Fruit fly (Drosophila melanogaster): ENCODE data around the gene bor.

The bor gene

DNA sequence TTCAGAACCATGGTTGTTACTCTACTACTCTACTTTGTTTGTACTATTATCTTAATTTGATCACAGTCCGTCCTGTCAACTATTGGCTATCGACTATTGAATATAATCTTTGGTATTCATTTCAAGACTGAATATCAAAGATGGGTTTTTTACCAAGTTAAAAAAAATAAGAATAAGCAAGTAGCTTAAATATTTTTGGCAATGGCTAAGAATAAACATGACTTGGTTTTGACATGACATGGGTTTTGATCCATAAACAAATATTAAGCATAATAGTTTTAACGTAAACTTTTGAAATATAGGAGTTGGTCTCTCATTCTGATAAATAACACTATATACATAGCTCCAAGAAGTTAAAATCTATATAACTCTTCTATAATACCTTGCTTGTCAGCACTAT, 22.1 kb downstream of the bor start:
- no peak for TF ChIP-seq Sin3A (optimal IDR thresholded peaks at IDR 0.05)
- TF ChIP-seq psq (optimal IDR thresholded peaks at IDR 0.05): no peak
- TF ChIP-seq h (optimal IDR thresholded peaks at IDR 0.05): no peak
- TF ChIP-seq insv (optimal IDR thresholded peaks at IDR 0.05): no peak
- TF ChIP-seq ttk (optimal IDR thresholded peaks at IDR 0.05): no peak
- TF ChIP-seq Myc (optimal IDR thresholded peaks at IDR 0.05): no peak

DNA sequence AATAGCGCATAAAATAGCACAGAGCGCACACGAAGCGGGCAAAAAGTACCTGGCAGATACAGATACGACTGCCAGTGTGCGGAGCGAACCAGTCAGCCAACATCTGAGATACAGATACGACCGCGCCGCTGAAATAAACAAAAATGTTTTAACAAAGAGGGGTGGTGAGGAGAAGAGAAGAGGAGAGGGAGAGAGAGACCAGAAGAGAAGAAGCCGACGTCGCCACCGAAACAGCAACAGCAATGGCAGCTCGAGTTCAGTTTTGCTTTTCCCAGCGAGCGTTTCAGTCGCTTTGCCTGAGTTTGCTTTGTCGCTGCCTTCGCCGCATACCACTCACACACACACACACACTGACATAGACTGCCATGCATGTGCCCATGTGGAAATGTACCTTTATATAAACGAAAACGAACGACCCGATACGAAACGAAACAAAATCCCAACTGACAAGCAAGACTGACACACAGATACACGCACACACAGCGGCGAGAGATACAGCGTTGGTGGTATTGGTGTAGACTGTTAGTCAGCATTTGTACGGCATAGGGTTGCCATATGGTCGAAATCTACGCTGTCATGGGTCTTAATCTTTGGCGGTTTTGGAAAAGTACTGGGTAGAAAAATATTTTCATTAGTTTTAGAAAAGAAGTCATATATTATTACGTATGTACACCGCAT, 22.7 kb downstream of the bor start:
- no peak for TF ChIP-seq h (optimal IDR thresholded peaks at IDR 0.05)
- no peak for TF ChIP-seq Myc (optimal IDR thresholded peaks at IDR 0.05)
- no peak for TF ChIP-seq psq (optimal IDR thresholded peaks at IDR 0.05)
- TF ChIP-seq ttk (optimal IDR thresholded peaks at IDR 0.05): no peak
- no peak for TF ChIP-seq insv (optimal IDR thresholded peaks at IDR 0.05)

DNA sequence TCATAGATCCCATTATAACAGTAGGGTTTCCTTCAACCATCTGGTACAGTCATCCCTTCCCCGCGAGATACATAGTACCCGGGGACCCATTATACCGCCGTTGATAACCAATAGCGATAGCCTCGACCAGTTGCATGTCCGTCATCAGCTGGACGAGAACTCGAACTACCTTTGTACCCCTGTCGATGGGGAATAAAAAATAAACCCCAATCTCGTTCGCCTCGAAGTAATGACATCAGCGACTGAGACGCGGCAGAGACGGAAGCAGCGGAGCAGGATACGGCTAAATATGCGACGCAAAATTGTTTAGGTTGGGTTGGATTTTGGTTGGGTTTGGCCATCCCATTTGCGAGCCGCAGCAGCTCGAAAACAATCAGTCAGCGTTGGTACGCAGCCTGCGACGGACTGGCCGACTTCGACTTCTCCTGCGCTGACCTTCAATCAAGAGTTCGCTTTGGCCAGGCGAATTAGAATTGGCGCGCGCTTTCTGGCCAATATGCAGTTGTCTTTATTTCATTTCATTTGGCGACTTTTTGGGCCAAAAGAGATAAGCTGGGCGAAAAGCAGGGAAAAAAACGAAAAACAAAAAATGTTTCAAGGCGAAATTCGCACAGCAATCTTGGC, 23.3 kb downstream of the bor start:
- TF ChIP-seq h (optimal IDR thresholded peaks at IDR 0.05) (no peak), Sin3A (optimal IDR thresholded peaks at IDR 0.05) (no peak), insv (optimal IDR thresholded peaks at IDR 0.05) (no peak), psq (optimal IDR thresholded peaks at IDR 0.05) (no peak), ttk (optimal IDR thresholded peaks at IDR 0.05) (no peak), Myc (optimal IDR thresholded peaks at IDR 0.05) (no peak)

DNA sequence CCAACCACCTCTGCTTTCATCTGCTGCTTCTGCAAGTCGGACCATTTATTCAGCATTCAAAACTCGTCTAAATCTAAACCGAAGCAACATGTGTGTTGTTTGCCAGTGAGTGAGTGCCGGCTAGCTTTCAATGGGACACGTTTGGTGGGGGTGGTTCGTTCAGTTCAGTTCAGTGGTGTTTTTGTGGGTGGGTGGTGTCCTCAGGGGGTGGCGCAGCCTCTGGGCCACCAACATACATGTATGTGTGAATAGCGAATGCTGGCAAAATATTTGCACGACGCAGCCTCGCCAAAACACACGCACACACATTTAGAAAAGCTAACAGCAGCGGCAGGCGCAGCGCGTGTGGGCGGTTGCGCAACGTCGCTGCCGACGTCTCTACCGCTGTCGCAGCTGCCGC, 24.6 kb downstream of the bor start:
- no peak for TF ChIP-seq Sin3A (optimal IDR thresholded peaks at IDR 0.05)
- TF ChIP-seq insv (optimal IDR thresholded peaks at IDR 0.05): no peak
- TF ChIP-seq ttk (optimal IDR thresholded peaks at IDR 0.05): no peak
- TF ChIP-seq Myc (optimal IDR thresholded peaks at IDR 0.05): no peak
- TF ChIP-seq psq (optimal IDR thresholded peaks at IDR 0.05): no peak
- TF ChIP-seq h (optimal IDR thresholded peaks at IDR 0.05): no peak

DNA sequence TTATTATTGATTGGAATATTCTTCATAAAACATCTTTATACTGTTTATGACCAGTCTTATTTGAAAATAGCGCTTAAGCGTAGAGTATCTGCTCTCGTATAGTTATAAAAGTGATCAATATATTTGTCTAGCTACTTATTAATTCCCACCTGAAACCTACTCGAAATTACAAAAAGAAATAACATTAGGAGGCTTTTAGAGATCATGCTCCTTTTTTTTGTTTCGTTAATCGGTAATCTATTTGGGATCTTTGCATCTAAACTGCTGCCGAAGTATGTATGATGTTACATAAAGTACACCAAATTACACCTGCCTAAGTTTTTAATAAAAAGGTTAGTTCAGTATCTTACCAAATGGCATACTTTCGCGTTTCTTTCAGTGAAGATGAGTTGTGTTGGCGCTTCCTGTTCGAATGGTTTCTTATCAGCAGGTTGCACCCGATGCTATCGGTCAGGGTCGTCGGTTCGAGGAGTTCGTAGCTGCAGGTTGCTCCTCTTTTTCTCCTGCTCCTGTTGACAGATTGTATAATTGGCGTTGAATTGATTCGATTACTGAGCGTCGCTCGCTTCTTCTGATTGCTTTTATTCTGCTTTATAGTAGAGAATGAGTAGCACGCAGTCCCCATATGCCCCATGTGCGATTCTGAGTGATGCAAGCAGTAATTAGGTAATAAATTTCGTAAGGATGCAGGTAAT, 25.8 kb downstream of the bor start:
- TF ChIP-seq ttk (optimal IDR thresholded peaks at IDR 0.05) (no peak), Myc (optimal IDR thresholded peaks at IDR 0.05) (no peak), h (optimal IDR thresholded peaks at IDR 0.05) (no peak), Sin3A (optimal IDR thresholded peaks at IDR 0.05) (no peak), psq (optimal IDR thresholded peaks at IDR 0.05) (no peak), insv (optimal IDR thresholded peaks at IDR 0.05) (no peak)

DNA sequence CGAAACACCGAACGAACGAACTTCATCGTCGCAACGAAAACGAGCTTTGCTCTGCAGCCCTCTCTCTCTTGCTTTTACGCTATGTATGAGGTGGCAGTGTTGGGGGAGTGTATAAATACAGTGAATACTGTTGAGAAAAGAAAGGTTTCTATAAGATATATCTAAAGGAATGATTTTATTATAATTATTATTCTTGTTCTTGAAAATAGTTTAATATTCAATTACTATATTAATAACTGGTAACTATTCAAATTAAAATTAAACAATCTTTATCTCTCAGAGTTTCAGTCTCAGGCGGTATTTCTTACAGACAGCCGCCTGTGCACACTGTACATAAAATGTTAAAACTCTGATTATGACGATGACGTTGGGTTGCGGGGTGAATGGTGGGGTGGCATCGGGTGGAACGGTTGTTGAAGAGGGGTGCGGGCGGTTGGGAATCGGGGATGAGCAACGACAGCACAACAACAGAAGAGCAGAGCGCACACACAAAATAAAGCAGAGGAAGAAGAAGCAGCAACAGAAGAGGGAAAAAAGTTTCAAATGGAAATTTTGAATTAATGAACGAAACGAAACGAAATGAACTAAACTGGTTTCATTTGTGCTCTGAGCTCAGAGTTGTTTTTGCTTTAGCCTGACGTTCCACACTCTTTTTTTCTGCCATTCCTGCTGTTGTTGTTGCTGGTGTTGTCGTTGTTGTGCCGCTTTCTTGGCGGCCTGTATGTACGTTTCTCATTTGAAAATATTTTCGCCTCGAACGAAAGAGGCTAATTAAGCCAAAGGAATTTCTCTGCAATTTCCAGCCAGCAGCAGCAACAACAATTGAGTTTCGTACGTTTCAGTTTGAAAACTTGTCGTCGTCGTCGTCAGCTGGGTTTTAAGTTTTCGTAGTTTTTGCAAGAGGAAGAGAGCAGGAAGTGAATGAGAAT, 26.9 kb downstream of the bor start:
- TF ChIP-seq insv (optimal IDR thresholded peaks at IDR 0.05): no peak
- no peak for TF ChIP-seq ttk (optimal IDR thresholded peaks at IDR 0.05)
- no peak for TF ChIP-seq Sin3A (optimal IDR thresholded peaks at IDR 0.05)
- no peak for TF ChIP-seq Myc (optimal IDR thresholded peaks at IDR 0.05)
- TF ChIP-seq h (optimal IDR thresholded peaks at IDR 0.05): no peak
- TF ChIP-seq psq (optimal IDR thresholded peaks at IDR 0.05): no peak

DNA sequence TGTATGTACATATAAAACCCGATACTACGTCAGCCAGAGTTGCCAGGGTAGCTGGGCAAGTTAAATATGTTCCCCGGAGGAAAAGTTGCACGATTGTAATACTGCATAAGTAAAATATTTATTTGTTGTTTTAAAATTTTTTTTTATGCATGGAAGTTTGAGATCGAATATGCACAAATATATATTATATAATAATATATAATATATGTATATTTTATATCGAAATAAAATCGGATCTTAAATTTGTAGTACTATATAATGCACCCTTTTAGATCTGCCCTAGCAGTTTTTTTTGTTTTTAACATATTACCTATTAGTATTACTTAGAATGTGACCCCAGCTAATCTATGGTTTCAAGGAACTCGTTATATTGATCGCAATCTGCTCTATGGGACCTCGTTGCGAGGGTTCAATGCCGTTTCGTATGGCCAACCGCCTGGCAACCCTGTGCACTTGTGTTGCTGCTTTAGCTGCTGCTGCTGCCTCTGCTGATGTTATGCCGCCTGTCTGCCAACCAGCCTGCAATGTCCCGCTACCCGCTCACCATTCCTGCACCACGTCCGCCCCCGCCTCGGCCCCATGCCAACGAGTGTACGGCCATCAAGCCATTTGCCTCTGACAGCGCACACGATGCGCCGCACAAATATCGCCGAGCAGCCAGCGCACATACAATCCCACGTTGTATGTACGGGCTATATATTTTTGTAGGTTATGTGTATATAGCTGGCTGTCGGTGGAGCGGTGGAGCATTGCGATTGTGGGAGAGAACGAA, 27.8 kb downstream of the bor start:
- no peak for TF ChIP-seq insv (optimal IDR thresholded peaks at IDR 0.05)
- no peak for TF ChIP-seq Sin3A (optimal IDR thresholded peaks at IDR 0.05)

DNA sequence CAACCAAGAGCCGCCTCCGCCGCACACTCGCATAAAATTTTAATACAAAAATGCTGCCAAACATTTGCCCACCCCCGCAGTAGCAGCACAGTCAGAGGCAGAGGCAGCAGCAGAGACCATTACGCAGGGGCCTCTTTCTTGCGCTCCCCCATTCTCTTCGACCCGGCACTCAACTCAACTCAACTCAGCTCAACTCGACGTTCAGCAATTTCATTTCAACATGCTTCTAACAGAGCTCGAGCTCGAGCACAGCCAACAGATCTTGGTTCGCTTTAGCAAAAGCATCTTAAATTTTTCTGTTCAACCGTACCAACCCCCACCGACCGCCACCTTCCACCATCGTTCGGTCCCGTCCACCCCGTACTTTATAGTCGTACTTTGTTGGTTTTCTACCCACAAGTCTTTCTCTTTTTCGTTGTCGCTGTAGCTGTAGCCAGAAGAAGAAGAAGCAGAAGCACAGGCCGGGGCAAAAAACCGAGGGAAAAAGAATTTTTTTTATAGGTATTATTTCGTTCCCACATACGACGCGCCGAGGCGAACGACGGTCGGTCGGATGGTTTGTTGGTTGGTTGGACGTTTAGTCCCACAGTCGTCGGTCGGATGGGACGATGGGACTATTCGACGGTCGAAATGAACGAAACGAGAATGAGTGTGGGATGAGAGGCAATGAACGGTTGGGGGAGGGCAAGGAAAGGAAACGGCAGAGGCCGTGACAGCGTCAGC, 28.5 kb downstream of the bor start:
- TF ChIP-seq insv (optimal IDR thresholded peaks at IDR 0.05) (no peak), ttk (optimal IDR thresholded peaks at IDR 0.05) (no peak), h (optimal IDR thresholded peaks at IDR 0.05) (no peak)

DNA sequence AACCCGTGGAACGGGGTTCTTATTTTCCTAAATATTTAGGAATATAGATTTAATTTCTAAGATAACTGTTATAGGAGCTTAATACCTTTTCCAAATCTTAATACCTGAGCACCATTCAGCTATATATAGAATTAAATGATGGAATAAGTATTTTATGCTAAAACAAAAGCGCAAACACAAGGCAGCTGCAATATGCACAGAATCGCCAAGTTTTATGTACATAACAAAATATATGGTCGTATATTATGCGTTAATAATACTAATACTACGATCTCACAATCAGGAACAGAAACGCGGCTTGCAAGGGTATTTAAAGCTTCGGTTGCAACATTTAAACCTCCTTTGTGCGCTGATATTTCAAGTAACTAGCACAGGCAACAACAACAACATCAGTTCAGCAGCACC, 29.2 kb downstream of the bor start:
- no peak for TF ChIP-seq h (optimal IDR thresholded peaks at IDR 0.05)
- TF ChIP-seq psq (optimal IDR thresholded peaks at IDR 0.05): no peak
- no peak for TF ChIP-seq Myc (optimal IDR thresholded peaks at IDR 0.05)
- TF ChIP-seq insv (optimal IDR thresholded peaks at IDR 0.05): no peak
- TF ChIP-seq ttk (optimal IDR thresholded peaks at IDR 0.05): no peak
- TF ChIP-seq Sin3A (optimal IDR thresholded peaks at IDR 0.05): no peak

DNA sequence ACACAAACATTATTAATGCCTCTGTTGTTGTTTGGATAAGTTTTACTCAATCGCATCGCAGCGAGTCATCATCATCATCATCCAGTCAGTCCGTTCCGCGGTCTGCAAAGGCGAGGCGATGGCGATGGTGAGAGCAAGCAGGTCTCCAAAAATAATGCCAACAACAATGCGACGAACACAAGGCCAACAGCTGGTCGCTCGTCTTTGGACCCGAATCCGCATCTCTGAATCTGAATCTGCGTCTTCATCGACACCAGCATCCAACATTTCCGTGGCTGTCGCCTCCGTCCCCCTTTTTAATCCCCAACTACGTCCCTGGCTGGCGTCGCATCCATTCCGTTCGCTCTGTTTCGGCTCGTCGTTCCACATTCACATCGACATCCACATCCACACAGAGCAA, 29.6 kb downstream of the bor start:
- TF ChIP-seq insv (optimal IDR thresholded peaks at IDR 0.05) (no peak), ttk (optimal IDR thresholded peaks at IDR 0.05) (no peak), psq (optimal IDR thresholded peaks at IDR 0.05) (no peak)

DNA sequence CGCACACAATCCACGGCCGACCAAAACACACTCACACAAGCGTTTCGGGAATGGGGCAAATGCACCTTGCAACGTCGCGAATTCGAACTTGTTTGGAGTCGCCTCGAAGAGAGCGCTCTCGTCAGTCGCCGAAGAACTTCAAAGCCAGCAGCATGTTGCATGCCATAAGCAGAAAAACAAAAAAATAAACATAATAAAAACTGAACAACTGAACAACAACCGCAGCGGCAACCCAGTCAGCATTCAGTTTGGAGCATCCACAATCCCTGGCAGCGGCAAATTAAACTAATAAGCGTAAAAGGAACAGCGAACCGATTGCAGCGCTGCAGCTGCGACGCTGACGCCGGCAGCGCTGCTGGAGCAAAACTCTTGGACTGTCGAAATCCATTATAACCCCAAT, 31.3 kb downstream of the bor start:
- TF ChIP-seq h (optimal IDR thresholded peaks at IDR 0.05): no peak
- no peak for TF ChIP-seq psq (optimal IDR thresholded peaks at IDR 0.05)
- TF ChIP-seq Myc (optimal IDR thresholded peaks at IDR 0.05): no peak
- no peak for TF ChIP-seq ttk (optimal IDR thresholded peaks at IDR 0.05)
